Fruit fly (Drosophila melanogaster): ENCODE measurements around the gene CG5707.

Gene CG5707

DNA sequence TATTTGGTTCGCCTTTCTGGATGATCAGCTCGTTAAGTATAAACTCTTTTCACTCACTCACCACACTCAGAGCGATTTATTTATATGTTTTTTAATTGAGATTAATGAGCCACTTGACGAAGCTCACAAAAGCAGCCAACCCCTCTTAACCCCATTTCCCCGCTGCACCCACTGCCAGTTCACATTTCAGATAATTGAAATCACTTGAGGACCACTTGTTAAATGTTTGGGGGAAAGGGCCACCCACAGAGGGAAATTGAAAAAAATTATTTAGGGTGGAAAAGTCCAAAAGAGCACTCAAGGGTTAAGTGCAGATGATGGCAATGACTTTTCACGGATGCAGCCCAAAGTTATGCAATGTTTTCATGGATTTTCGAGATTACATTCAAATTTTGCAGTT, 39.3 kb downstream of the CG5707 start (continued):
- TF ChIP-seq Hmx (GFP tag; optimal IDR thresholded peaks at IDR 0.05) (no peak), vnd (GFP tag; IDR thresholded peaks at IDR 0.05; ENCODE audit: partially characterized antibody) (0 out of 3 replicates have a peak, but pooled peaks have one; percentile 30), fd96Cb (tag; optimal IDR thresholded peaks at IDR 0.05) (no peak), CG1602 (GFP tag; optimal IDR thresholded peaks at IDR 0.05) (no peak), CG4707 (GFP tag; optimal IDR thresholded peaks at IDR 0.05) (no peak), br (optimal IDR thresholded peaks at IDR 0.05) (no peak), crol (GFP tag; IDR thresholded peaks at IDR 0.05) (peak; percentile 37; the same call in 1 of the 2 replicates), PHDP (tag; optimal IDR thresholded peaks at IDR 0.05) (no peak), HLHmδ (GFP tag; optimal IDR thresholded peaks at IDR 0.05) (no peak), CG18011 (GFP tag; optimal IDR thresholded peaks at IDR 0.05) (no peak), caup (GFP tag; optimal IDR thresholded peaks at IDR 0.05; ENCODE audit: severe bottlenecking) (no peak), CG31388 (GFP tag; optimal IDR thresholded peaks at IDR 0.05) (no peak), Ravus (GFP tag; IDR thresholded peaks at IDR 0.05) (no peak), CG13624 (GFP tag; optimal IDR thresholded peaks at IDR 0.05) (no peak), CG4424 (GFP tag; optimal IDR thresholded peaks at IDR 0.05) (no peak), CG4820 (GFP tag; optimal IDR thresholded peaks at IDR 0.05) (no peak), CG1792 (GFP tag; optimal IDR thresholded peaks at IDR 0.05) (no peak), gcm (GFP tag; optimal IDR thresholded peaks at IDR 0.05) (no peak), Usf (GFP tag; optimal IDR thresholded peaks at IDR 0.05) (no peak), Trl (optimal IDR thresholded peaks at IDR 0.05) (no peak), Trl (GFP tag; optimal IDR thresholded peaks at IDR 0.05) (no peak), CG17802 (tag; optimal IDR thresholded peaks at IDR 0.05) (no peak), gcm2 (GFP tag; optimal IDR thresholded peaks at IDR 0.05) (no peak), CG12769 (tag; optimal IDR thresholded peaks at IDR 0.05) (peak; percentile 34), shn (GFP tag; optimal IDR thresholded peaks at IDR 0.05) (no peak), HLH4C (GFP tag; IDR thresholded peaks at IDR 0.05; ENCODE audit: partially characterized antibody) (no peak), CoRest (tag; optimal IDR thresholded peaks at IDR 0.05) (no peak), sisA (GFP tag; IDR thresholded peaks at IDR 0.05) (no peak), CG30020 (tag; optimal IDR thresholded peaks at IDR 0.05) (no peak), Asciz (GFP tag; optimal IDR thresholded peaks at IDR 0.05) (no peak), Dbx (GFP tag; IDR thresholded peaks at IDR 0.05) (no peak), CG12071 (GFP tag; optimal IDR thresholded peaks at IDR 0.05) (no peak), gfzf (GFP tag; optimal IDR thresholded peaks at IDR 0.05) (no peak), tll (GFP tag; optimal IDR thresholded peaks at IDR 0.05) (no peak), bbx (GFP tag; IDR thresholded peaks at IDR 0.05; ENCODE audit: partially characterized antibody) (no peak), sens-2 (GFP tag; IDR thresholded peaks at IDR 0.05) (no peak), CG18476 (GFP tag; optimal IDR thresholded peaks at IDR 0.05) (no peak), Atf3 (GFP tag; optimal IDR thresholded peaks at IDR 0.05) (no peak), unc-4 (GFP tag; IDR thresholded peaks at IDR 0.05; ENCODE audit: partially characterized antibody) (no peak), ham (GFP tag; IDR thresholded peaks at IDR 0.05) (no peak), Hr78 (GFP tag; optimal IDR thresholded peaks at IDR 0.05) (no peak), CG8388 (GFP tag; optimal IDR thresholded peaks at IDR 0.05) (no peak), Ada2b (GFP tag; IDR thresholded peaks at IDR 0.05) (peak; percentile 19; the same call in 1 of the 2 replicates), CG13424 (tag; optimal IDR thresholded peaks at IDR 0.05) (no peak), cg (GFP tag; optimal IDR thresholded peaks at IDR 0.05) (no peak), Scr (GFP tag; IDR thresholded peaks at IDR 0.05; ENCODE audit: partially characterized antibody) (no peak), Dfd (GFP tag; optimal IDR thresholded peaks at IDR 0.05) (no peak), tgo (GFP tag; IDR thresholded peaks at IDR 0.05) (no peak), Nf-YA (GFP tag; IDR thresholded peaks at IDR 0.05) (peak; percentile 13; the same call in 1 of the 2 replicates), CG12744 (GFP tag; optimal IDR thresholded peaks at IDR 0.05) (no peak), CG31441 (GFP tag; IDR thresholded peaks at IDR 0.05) (no peak)
